Fruit fly (Drosophila melanogaster) whole organism, embryonic: ENCODE data around the gene Patr-1.

Source experiments
- ATbp ChIP-seq: fragments of 200-800 bp; sonication (Bioruptor generic); optimal IDR thresholded peaks from 2 replicates; lab custom pipeline; 2017; ENCODE audit warnings: missing biosample characterization, mild to moderate bottlenecking, missing genetic modification characterization, missing genetic modification reagents
- Abd-B ChIP-seq: fragments of 200-800 bp; sonication (Bioruptor generic); optimal IDR thresholded peaks from 2 replicates; lab custom pipeline; 2018; ENCODE audit warnings: missing biosample characterization, mild to moderate bottlenecking, missing genetic modification characterization, moderate library complexity
- B-H2 ChIP-seq: fragments of 200-800 bp; sonication (Bioruptor generic); optimal IDR thresholded peaks from 2 replicates; lab custom pipeline; 2018; ENCODE audit warnings: missing biosample characterization, mild to moderate bottlenecking, missing genetic modification characterization
- CG10209 ChIP-seq: fragments of 200-800 bp; sonication (Bioruptor generic); optimal IDR thresholded peaks from 3 replicates; lab custom pipeline; 2017; ENCODE audit warnings: missing biosample characterization, mild to moderate bottlenecking, missing genetic modification characterization, missing genetic modification reagents
- CG11247 ChIP-seq: fragments of 200-800 bp; sonication (Bioruptor generic); IDR thresholded peaks from 2 replicates; pipeline ENCODE4 v1.3.6; 2022; ENCODE audit warnings: missing biosample characterization, missing genetic modification characterization
- CG11723 ChIP-seq: fragments of 200-800 bp; sonication (Bioruptor generic); optimal IDR thresholded peaks from 2 replicates; lab custom pipeline; 2017; ENCODE audit warnings: missing biosample characterization, mild to moderate bottlenecking, missing genetic modification characterization
- CG1233 ChIP-seq: fragments of 200-800 bp; sonication (Bioruptor generic); optimal IDR thresholded peaks from 4 replicates; lab custom pipeline; 2018; ENCODE audit warnings: missing biosample characterization, mild to moderate bottlenecking, missing genetic modification characterization
- CG12659 ChIP-seq: fragments of 200-800 bp; sonication (Bioruptor generic); optimal IDR thresholded peaks from 3 replicates; lab custom pipeline; 2017; ENCODE audit warnings: mild to moderate bottlenecking, missing biosample characterization, missing genetic modification reagents, missing genetic modification characterization
- CG13287 ChIP-seq: fragments of 200-800 bp; sonication (Bioruptor generic); IDR thresholded peaks from 2 replicates; pipeline ENCODE4 v1.3.6; 2022; ENCODE audit warnings: missing biosample characterization, missing genetic modification characterization; ENCODE audit not compliant: partially characterized antibody
- CG13894 ChIP-seq: fragments of 200-800 bp; sonication (Bioruptor generic); optimal IDR thresholded peaks from 3 replicates; lab custom pipeline; 2018; ENCODE audit warnings: missing biosample characterization, mild to moderate bottlenecking, missing genetic modification characterization, moderate library complexity
- CG14050 ChIP-seq: fragments of 200-800 bp; sonication (Bioruptor generic); IDR thresholded peaks from 3 replicates; pipeline ENCODE4 v1.3.6; 2022; ENCODE audit warnings: missing biosample characterization, missing genetic modification characterization
- CG15479 ChIP-seq: fragments of 200-800 bp; sonication (Bioruptor generic); optimal IDR thresholded peaks from 3 replicates; lab custom pipeline; 2019; ENCODE audit warnings: missing biosample characterization, mild to moderate bottlenecking, missing genetic modification characterization, moderate library complexity
- CG17385 ChIP-seq: fragments of 200-800 bp; sonication (Bioruptor generic); optimal IDR thresholded peaks from 3 replicates; lab custom pipeline; 2018; ENCODE audit warnings: missing biosample characterization, mild to moderate bottlenecking, missing genetic modification characterization
- CG2120 ChIP-seq: fragments of 200-800 bp; sonication (Bioruptor generic); optimal IDR thresholded peaks from 3 replicates; lab custom pipeline; 2016; ENCODE audit warnings: missing biosample characterization, missing genetic modification characterization
- CG2678 ChIP-seq: fragments of 200-800 bp; sonication (Bioruptor generic); optimal IDR thresholded peaks from 3 replicates; lab custom pipeline; 2019; ENCODE audit warnings: missing biosample characterization, mild to moderate bottlenecking, missing genetic modification characterization, moderate library complexity
- CG2712 ChIP-seq: fragments of 200-800 bp; optimal IDR thresholded peaks from 3 replicates; lab custom pipeline; 2019; ENCODE audit warnings: missing biosample characterization, mild to moderate bottlenecking, missing genetic modification characterization, moderate library complexity
- CG31365 ChIP-seq: fragments of 200-800 bp; sonication (Bioruptor generic); optimal IDR thresholded peaks from 2 replicates; lab custom pipeline; 2018; ENCODE audit warnings: missing biosample characterization, mild to moderate bottlenecking, missing genetic modification characterization
- CG3726 ChIP-seq: fragments of 200-800 bp; sonication (Bioruptor generic); IDR thresholded peaks from 3 replicates; pipeline ENCODE4, ENCODE4 v1.3.6; 2022; ENCODE audit warnings: missing biosample characterization, missing genetic modification characterization
- CG3847 ChIP-seq: fragments of 200-800 bp; sonication (Bioruptor generic); IDR thresholded peaks from 2 replicates; pipeline ENCODE4 v1.3.6; 2022; ENCODE audit warnings: missing biosample characterization, missing genetic modification characterization
- CG3995 ChIP-seq: fragments of 200-800 bp; sonication (Bioruptor generic); optimal IDR thresholded peaks from 3 replicates; lab custom pipeline; 2016; ENCODE audit warnings: missing biosample characterization, missing genetic modification characterization
- CG7556 ChIP-seq: fragments of 200-800 bp; sonication (Bioruptor generic); optimal IDR thresholded peaks from 2 replicates; lab custom pipeline; 2017; ENCODE audit warnings: missing biosample characterization, mild to moderate bottlenecking, missing genetic modification characterization
- Doc2 ChIP-seq: fragments of 200-800 bp; sonication (Bioruptor generic); IDR thresholded peaks from 2 replicates; pipeline ENCODE4 v1.3.6; 2022; ENCODE audit warnings: missing biosample characterization, missing genetic modification characterization
- H15 ChIP-seq: fragments of 200-800 bp; sonication (Bioruptor generic); IDR thresholded peaks from 3 replicates; pipeline ENCODE4 v1.3.6; 2022; ENCODE audit warnings: missing biosample characterization, missing genetic modification characterization
- H2.0 ChIP-seq: fragments of 200-800 bp; sonication (Bioruptor generic); IDR thresholded peaks from 2 replicates; pipeline ENCODE4 v1.3.6; 2022; ENCODE audit warnings: missing biosample characterization, missing genetic modification characterization
- HLH3B ChIP-seq: fragments of 200-800 bp; sonication (Bioruptor generic); IDR thresholded peaks from 2 replicates; pipeline ENCODE4 v1.3.6; 2022; ENCODE audit warnings: missing biosample characterization, missing genetic modification characterization
- Hr3 ChIP-seq: fragments of 200-800 bp; sonication (Bioruptor generic); optimal IDR thresholded peaks from 3 replicates; lab custom pipeline; 2016; ENCODE audit warnings: missing biosample characterization, missing genetic modification characterization
- Hr39 ChIP-seq: fragments of >200 bp; optimal IDR thresholded peaks from 2 replicates; lab custom pipeline; 2017
- NK7.1 ChIP-seq: fragments of 200-800 bp; sonication (Bioruptor generic); optimal IDR thresholded peaks from 3 replicates; lab custom pipeline; 2016; ENCODE audit warnings: missing biosample characterization, missing genetic modification characterization
- Neu2 ChIP-seq: fragments of 200-800 bp; sonication (Bioruptor generic); optimal IDR thresholded peaks from 3 replicates; lab custom pipeline; 2016; ENCODE audit warnings: missing biosample characterization, missing genetic modification characterization, borderline replicate concordance
- Nf-YB ChIP-seq: fragments of 200-800 bp; sonication (Bioruptor generic); optimal IDR thresholded peaks from 3 replicates; lab custom pipeline; 2019; ENCODE audit warnings: missing biosample characterization, mild to moderate bottlenecking, missing genetic modification characterization, moderate library complexity
- Ravus ChIP-seq: fragments of 200-800 bp; sonication (Bioruptor generic); IDR thresholded peaks from 2 replicates; pipeline ENCODE4 v1.3.6; 2022; ENCODE audit warnings: missing biosample characterization, missing genetic modification characterization
- Sox100B ChIP-seq: fragments of 200-800 bp; sonication (Bioruptor generic); optimal IDR thresholded peaks from 3 replicates; lab custom pipeline; 2018; ENCODE audit warnings: missing biosample characterization, mild to moderate bottlenecking, missing genetic modification characterization
- bowl ChIP-seq: fragments of 200-800 bp; sonication (Bioruptor generic); IDR thresholded peaks from 2 replicates; pipeline ENCODE4 v1.3.6; 2022; ENCODE audit warnings: missing biosample characterization, missing genetic modification characterization
- cato ChIP-seq: fragments of 200-800 bp; sonication (Bioruptor generic); optimal IDR thresholded peaks from 2 replicates; lab custom pipeline; 2016; ENCODE audit warnings: missing biosample characterization, missing genetic modification characterization, borderline replicate concordance
- chinmo ChIP-seq: fragments of 200-800 bp; sonication (Bioruptor generic); IDR thresholded peaks from 4 replicates; pipeline ENCODE4 v1.3.6; 2022; ENCODE audit warnings: missing biosample characterization, missing genetic modification characterization; ENCODE audit not compliant: partially characterized antibody
- croc ChIP-seq: fragments of 200-800 bp; sonication (Bioruptor generic); conservative IDR thresholded peaks from 3 replicates; pipeline ENCODE4 v1.3.6; 2022; ENCODE audit warnings: missing biosample characterization, missing genetic modification characterization
- hbn ChIP-seq: fragments of 200-800 bp; sonication (Bioruptor generic); IDR thresholded peaks from 2 replicates; pipeline ENCODE4 v1.3.6; 2022; ENCODE audit warnings: missing biosample characterization, missing genetic modification characterization; ENCODE audit not compliant: partially characterized antibody
- hkb ChIP-seq, 2 experiments: fragments of 200-800 bp in 1 of 2; fragments of >200 bp in 1 of 2; sonication (Bioruptor generic) in 1 of 2; IDR thresholded peaks in 1 of 2; optimal IDR thresholded peaks in 1 of 2; 2 replicates each; pipeline versions ENCODE4 v1.3.6 to Lab custom; 2017 to 2022; ENCODE audit warnings: missing biosample characterization in 1 of 2, missing genetic modification characterization in 1 of 2
- ind ChIP-seq: fragments of 200-800 bp; sonication (Bioruptor generic); optimal IDR thresholded peaks from 3 replicates; lab custom pipeline; 2016; ENCODE audit warnings: missing biosample characterization, missing genetic modification characterization
- kay ChIP-seq: fragments of 200-800 bp; sonication (Bioruptor generic); optimal IDR thresholded peaks from 2 replicates; lab custom pipeline; 2016; ENCODE audit warnings: missing biosample characterization, missing genetic modification characterization
- knrl ChIP-seq: fragments of 200-800 bp; sonication (Bioruptor generic); IDR thresholded peaks from 3 replicates; pipeline ENCODE4 v1.3.6; 2022; ENCODE audit warnings: missing biosample characterization, missing genetic modification characterization; ENCODE audit not compliant: partially characterized antibody
- lmd ChIP-seq: fragments of 200-800 bp; sonication (Bioruptor generic); IDR thresholded peaks from 2 replicates; pipeline ENCODE4 v1.3.6; 2022; ENCODE audit warnings: missing biosample characterization, missing genetic modification characterization
- sim ChIP-seq: fragments of 200-800 bp; sonication (Bioruptor generic); IDR thresholded peaks from 2 replicates; pipeline ENCODE4 v1.3.6; 2022; ENCODE audit warnings: missing biosample characterization, missing genetic modification characterization
- slp2 ChIP-seq: fragments of 200-800 bp; sonication (Bioruptor generic); optimal IDR thresholded peaks from 2 replicates; lab custom pipeline; 2016; ENCODE audit warnings: missing biosample characterization, missing genetic modification characterization
- ssp ChIP-seq: fragments of 200-800 bp; sonication (Bioruptor generic); IDR thresholded peaks from 2 replicates; pipeline ENCODE4 v1.3.6; 2022; ENCODE audit warnings: missing biosample characterization, missing genetic modification characterization
- tio ChIP-seq: fragments of 200-800 bp; sonication (Bioruptor generic); optimal IDR thresholded peaks from 2 replicates; lab custom pipeline; 2017; ENCODE audit warnings: missing biosample characterization, missing genetic modification characterization, inconsistent platforms
- vvl ChIP-seq: fragments of 200-800 bp; sonication (Bioruptor generic); IDR thresholded peaks from 2 replicates; pipeline ENCODE4 v1.3.6; 2022; ENCODE audit warnings: missing biosample characterization, missing genetic modification characterization
- wor ChIP-seq: fragments of 200-800 bp; sonication (Bioruptor generic); IDR thresholded peaks from 2 replicates; pipeline ENCODE4 v1.3.6; 2022; ENCODE audit warnings: missing biosample characterization, missing genetic modification characterization
- zfh1 ChIP-seq: fragments of 200-800 bp; sonication (Bioruptor generic); IDR thresholded peaks from 3 replicates; pipeline ENCODE4 v1.3.6; 2022; ENCODE audit warnings: missing biosample characterization, missing genetic modification characterization

Gene Patr-1

DNA sequence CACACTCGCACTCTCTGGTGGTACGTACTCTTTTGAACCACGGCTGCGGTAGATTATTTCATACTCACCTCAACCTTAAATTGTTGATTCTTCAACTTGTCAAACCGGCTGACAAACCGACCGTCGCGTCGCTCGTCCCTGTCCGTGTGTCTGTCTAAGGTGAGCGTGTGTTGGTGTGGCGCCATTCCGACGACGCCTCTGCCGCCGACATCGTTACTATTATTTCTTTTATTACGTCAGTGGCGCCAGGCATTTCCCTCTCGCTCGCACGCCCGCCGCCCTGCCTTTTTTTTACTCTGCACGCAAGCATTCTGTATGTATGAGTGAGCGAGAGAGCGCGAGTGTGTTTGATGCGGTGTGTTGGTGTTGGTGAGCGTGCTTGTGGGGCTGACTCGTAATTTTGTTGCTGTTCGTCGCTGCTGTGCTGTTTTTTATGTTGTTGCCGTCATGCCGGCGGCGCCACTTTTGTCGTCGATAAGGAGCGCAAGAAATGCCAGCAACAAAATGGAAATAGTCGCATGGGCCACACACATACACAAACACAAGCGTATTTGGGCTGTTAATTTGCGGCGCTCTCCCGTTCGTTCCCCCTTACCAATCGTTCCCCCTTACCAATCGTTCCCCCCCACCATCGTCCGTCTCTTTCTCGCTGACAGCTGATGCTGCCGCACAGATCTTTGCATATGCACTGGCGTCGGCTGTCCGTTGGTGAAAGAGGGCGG lies 13.0 kb downstream of the Patr-1 start (continued):
- no peak for TF ChIP-seq H15
- no peak for TF ChIP-seq ind (GFP tag; lab: Kevin White, UChicago)
- TF ChIP-seq CG11723 (GFP tag; lab: Kevin White, UChicago) = no peak
- no peak for TF ChIP-seq cato (GFP tag; lab: Kevin White, UChicago)
- no peak for TF ChIP-seq lmd
- TF ChIP-seq H2.0 (GFP tag; lab: Robert Waterston, UW) = no peak
- TF ChIP-seq CG3995 (GFP tag; lab: Kevin White, UChicago) = no peak
- peak; percentile 24 for TF ChIP-seq B-H2 (GFP tag; lab: Kevin White, UChicago)
- no peak for TF ChIP-seq croc (GFP tag; lab: Robert Waterston, UW)
- TF ChIP-seq CG14050 = no peak
- TF ChIP-seq Nf-YB (GFP tag; lab: Kevin White, UChicago) = peak; percentile 62
- peak; percentile 11; the same call in 1 of the 2 replicates for TF ChIP-seq bowl
- peak; percentile 95 for TF ChIP-seq CG10209
- peak; percentile 15 for TF ChIP-seq CG2120 (GFP tag; lab: Kevin White, UChicago)
- no peak for TF ChIP-seq NK7.1
- TF ChIP-seq CG2678 (tag; lab: Kevin White, UChicago) = peak; percentile 9
- TF ChIP-seq ssp (GFP tag; lab: Robert Waterston, UW) = no peak
- peak; percentile 30 for TF ChIP-seq CG17385
- no peak for TF ChIP-seq Neu2 (GFP tag; lab: Kevin White, UChicago)
- no peak for TF ChIP-seq Hr3
- no peak for TF ChIP-seq knrl (GFP tag; lab: Robert Waterston, UW)
- no peak for TF ChIP-seq CG31365 (tag; lab: Kevin White, UChicago)
- TF ChIP-seq Ravus = no peak
- no peak for TF ChIP-seq wor
- no peak for TF ChIP-seq Sox100B (GFP tag; lab: Kevin White, UChicago)
- TF ChIP-seq CG12659 = no peak
- no peak for TF ChIP-seq HLH3B
- TF ChIP-seq CG3726 (GFP tag; lab: Robert Waterston, UW) = no peak
- TF ChIP-seq CG13287 (GFP tag; lab: Robert Waterston, UW) = peak; percentile 55
- TF ChIP-seq tio = no peak
- no peak for TF ChIP-seq slp2 (GFP tag; lab: Kevin White, UChicago)
- no peak for TF ChIP-seq CG7556 (GFP tag; lab: Kevin White, UChicago)
- TF ChIP-seq hbn = no peak; the same call in 1 of the 2 replicates
- peak; percentile 74 for TF ChIP-seq CG13894 (tag; lab: Kevin White, UChicago)
- 0 out of 2 replicates have a peak, but pooled peaks have one; percentile 34 for TF ChIP-seq CG3847 (GFP tag; lab: Robert Waterston, UW)
- 0 out of 2 replicates have a peak, but pooled peaks have one; percentile 29 for TF ChIP-seq CG11247 (GFP tag; lab: Robert Waterston, UW)
- TF ChIP-seq Doc2 (GFP tag; lab: Robert Waterston, UW) = no peak
- peak; percentile 58 for TF ChIP-seq kay
- TF ChIP-seq zfh1 (GFP tag; lab: Robert Waterston, UW) = 0 out of 3 replicates have a peak, but pooled peaks have one; percentile 52
- TF ChIP-seq CG2712 (tag; lab: Kevin White, UChicago) = peak; percentile 9
- TF ChIP-seq vvl (GFP tag; lab: Robert Waterston, UW) = peak; percentile 42
- peak; percentile 95 for TF ChIP-seq chinmo (GFP tag; lab: Robert Waterston, UW)
- no peak for TF ChIP-seq ATbp (GFP tag; lab: Kevin White, UChicago)
- peak; percentile 45 for TF ChIP-seq CG15479 (GFP tag; lab: Kevin White, UChicago)
- no peak for TF ChIP-seq sim (GFP tag; lab: Robert Waterston, UW)
- TF ChIP-seq hkb (optimal IDR thresholded peaks at IDR 0.05; lab: Kevin White, UChicago) = no peak
- peak; percentile 29; the same call in 1 of the 2 replicates for TF ChIP-seq hkb (GFP tag; IDR thresholded peaks at IDR 0.05; lab: Robert Waterston, UW)
- peak; percentile 16 for TF ChIP-seq CG1233 (GFP tag; lab: Kevin White, UChicago)
- no peak for TF ChIP-seq Hr39 (lab: Kevin White, UChicago)
- TF ChIP-seq Abd-B (GFP tag; lab: Kevin White, UChicago) = peak; percentile 72
